Fruit fly (Drosophila melanogaster): ENCODE results near the gene Sfp24Ba.

Gene Sfp24Ba

DNA sequence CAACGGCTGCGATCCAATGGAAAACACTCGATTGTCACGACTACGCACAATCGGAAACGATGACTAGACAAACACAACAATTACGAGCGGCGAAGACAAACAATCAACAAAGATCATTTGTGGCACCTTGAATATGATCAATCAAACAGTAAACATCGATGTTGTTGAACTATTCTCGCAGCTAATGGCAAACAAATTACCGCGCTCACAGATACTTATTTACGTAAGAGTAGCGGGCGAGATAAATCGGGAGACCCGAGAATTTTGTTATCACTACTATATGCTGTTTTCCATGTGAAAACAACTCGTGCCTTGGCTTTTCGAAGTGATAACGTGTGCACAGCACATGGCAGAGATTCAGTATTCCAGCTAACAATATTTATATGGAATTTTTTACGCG is 39.5 kb downstream of the Sfp24Ba start (continued):
- TF ChIP-seq dpn (GFP tag; optimal IDR thresholded peaks at IDR 0.05) (peak; percentile 8 to 68), CG31441 (GFP tag; IDR thresholded peaks at IDR 0.05) (peak; percentile 69; the same call in 1 of the 2 replicates), dmrt11E (tag; optimal IDR thresholded peaks at IDR 0.05) (peak; percentile 67), mirr (GFP tag; optimal IDR thresholded peaks at IDR 0.05) (peak; percentile 97), ro (GFP tag; IDR thresholded peaks at IDR 0.05) (no peak), ac (GFP tag; optimal IDR thresholded peaks at IDR 0.05) (no peak), CG10267 (tag; optimal IDR thresholded peaks at IDR 0.05) (peak; percentile 73), schlank (tag; optimal IDR thresholded peaks at IDR 0.05) (peak; percentile 22), CG18262 (tag; optimal IDR thresholded peaks at IDR 0.05) (peak; percentile 80), shn (GFP tag; optimal IDR thresholded peaks at IDR 0.05) (peak; percentile 80), CG12659 (GFP tag; optimal IDR thresholded peaks at IDR 0.05) (peak; percentile 41), vvl (GFP tag; IDR thresholded peaks at IDR 0.05) (peak; percentile 80), tap (tag; optimal IDR thresholded peaks at IDR 0.05) (peak; percentile 67), CG7745 (tag; optimal IDR thresholded peaks at IDR 0.05) (peak; percentile 66), CTCF (GFP tag; optimal IDR thresholded peaks at IDR 0.05) (peak; percentile 41), CG1647 (GFP tag; optimal IDR thresholded peaks at IDR 0.05) (no peak), Med (GFP tag) (peak; percentile 86), CG8944 (GFP tag; optimal IDR thresholded peaks at IDR 0.05) (peak; percentile 74), trem (tag; optimal IDR thresholded peaks at IDR 0.05) (peak; percentile 73), fd102C (GFP tag; optimal IDR thresholded peaks at IDR 0.05) (peak; percentile 86), caup (GFP tag; optimal IDR thresholded peaks at IDR 0.05; ENCODE audit: severe bottlenecking) (peak; percentile 82), CG17829 (tag; optimal IDR thresholded peaks at IDR 0.05) (peak; percentile 69), abd-A (tag; optimal IDR thresholded peaks at IDR 0.05) (peak; percentile 62), Ssrp (tag; optimal IDR thresholded peaks at IDR 0.05) (no peak), CG7987 (GFP tag; optimal IDR thresholded peaks at IDR 0.05) (peak; percentile 96), sens (GFP tag) (peak; percentile 88), bab2 (GFP tag; optimal IDR thresholded peaks at IDR 0.05) (no peak), Jarid2 (GFP tag; optimal IDR thresholded peaks at IDR 0.05) (peak; percentile 67), hb (GFP tag; IDR thresholded peaks at IDR 0.05; ENCODE audit: partially characterized antibody) (no peak), hkb (optimal IDR thresholded peaks at IDR 0.05) (no peak), hkb (GFP tag; IDR thresholded peaks at IDR 0.05) (no peak), Oaz (GFP tag; IDR thresholded peaks at IDR 0.05) (0 out of 2 replicates have a peak, but pooled peaks have one; percentile 9), Chrac-16 (GFP tag; optimal IDR thresholded peaks at IDR 0.05) (peak; percentile 46), CG7963 (GFP tag; IDR thresholded peaks at IDR 0.05; ENCODE audit: partially characterized antibody) (no peak), CG15514 (GFP tag; optimal IDR thresholded peaks at IDR 0.05) (peak; percentile 85), ara (GFP tag; IDR thresholded peaks at IDR 0.05) (peak; percentile 87), CG12391 (tag; optimal IDR thresholded peaks at IDR 0.05) (peak; percentile 73), CG3847 (GFP tag; IDR thresholded peaks at IDR 0.05) (no peak), sqz (GFP tag; optimal IDR thresholded peaks at IDR 0.05) (peak; percentile 85), gsb-n (tag; optimal IDR thresholded peaks at IDR 0.05) (peak; percentile 57), CG16863 (GFP tag; optimal IDR thresholded peaks at IDR 0.05) (peak; percentile 55), CG13296 (GFP tag; optimal IDR thresholded peaks at IDR 0.05) (peak; percentile 88), CG17912 (GFP tag; optimal IDR thresholded peaks at IDR 0.05) (peak; percentile 85), CG6272 (GFP tag; IDR thresholded peaks at IDR 0.05) (no peak), gcm (GFP tag; optimal IDR thresholded peaks at IDR 0.05) (peak; percentile 85), CG2712 (tag; optimal IDR thresholded peaks at IDR 0.05) (peak; percentile 80), Sry-β (GFP tag; optimal IDR thresholded peaks at IDR 0.05) (peak; percentile 27), CG8089 (GFP tag; optimal IDR thresholded peaks at IDR 0.05) (peak; percentile 93), wek (GFP tag; optimal IDR thresholded peaks at IDR 0.05) (peak; percentile 74), CG12744 (GFP tag; optimal IDR thresholded peaks at IDR 0.05) (peak; percentile 69), Taf1 (GFP tag; IDR thresholded peaks at IDR 0.05) (no peak)
